Worm (Caenorhabditis elegans) whole organism, L1 larva: ENCODE data around the gene fbxc-31.

Source experiments
- Y116A8C.19 ChIP-seq: sonication (generic microtip); optimal IDR thresholded peaks from 2 replicates; lab custom pipeline; 2016; ENCODE audit warnings: missing compliant biosample characterization, missing genetic modification characterization, borderline replicate concordance
- alr-1 ChIP-seq: fragments of 200-800 bp; sonication (Bioruptor generic); optimal IDR thresholded peaks from 2 replicates; lab custom pipeline; 2018; ENCODE audit warnings: borderline replicate concordance, mild to moderate bottlenecking, missing genetic modification characterization, missing compliant biosample characterization
- ces-1 ChIP-seq: fragments of 150-350 bp; optimal IDR thresholded peaks from 2 replicates; lab custom pipeline; 2014; ENCODE audit warnings: missing biosample characterization, missing genetic modification reagents, missing genetic modification characterization
- fkh-10 ChIP-seq: sonication (generic microtip); optimal IDR thresholded peaks from 2 replicates; lab custom pipeline; 2017; ENCODE audit warnings: missing biosample characterization, missing genetic modification reagents, missing genetic modification characterization
- fkh-4 ChIP-seq: sonication (generic microtip); optimal IDR thresholded peaks from 2 replicates; lab custom pipeline; 2016; ENCODE audit warnings: missing compliant biosample characterization, missing genetic modification characterization, borderline replicate concordance
- lin-13 ChIP-seq: fragments of 150-350 bp; optimal IDR thresholded peaks from 2 replicates; lab custom pipeline; 2014; ENCODE audit warnings: missing biosample characterization, missing genetic modification reagents, missing genetic modification characterization
- lin-35 ChIP-seq, 2 experiments: fragments of 150-350 bp; optimal IDR thresholded peaks; 2 replicates each; lab custom pipeline; 2014; ENCODE audit warnings: missing biosample characterization in 2 of 2, missing genetic modification characterization in 2 of 2, missing genetic modification reagents in 2 of 2
- nhr-28 ChIP-seq: fragments of 150-350 bp; optimal IDR thresholded peaks from 2 replicates; lab custom pipeline; 2014; ENCODE audit warnings: missing biosample characterization, missing genetic modification characterization
- nhr-90 ChIP-seq: sonication (generic microtip); optimal IDR thresholded peaks from 2 replicates; lab custom pipeline; 2016; ENCODE audit warnings: mild to moderate bottlenecking, missing genetic modification characterization, missing compliant biosample characterization; ENCODE audit not compliant: poor library complexity
- pag-3 ChIP-seq: sonication (generic microtip); optimal IDR thresholded peaks from 2 replicates; lab custom pipeline; 2017; ENCODE audit warnings: missing genetic modification characterization, mild to moderate bottlenecking, missing compliant biosample characterization, antibody characterized with exemption, borderline replicate concordance; ENCODE audit not compliant: insufficient read depth
- pqm-1 ChIP-seq: sonication (generic microtip); optimal IDR thresholded peaks from 3 replicates; lab custom pipeline; 2017; ENCODE audit warnings: missing biosample characterization, missing genetic modification characterization
- snpc-4 ChIP-seq: fragments of 150-350 bp; optimal IDR thresholded peaks from 2 replicates; lab custom pipeline; 2014; ENCODE audit warnings: missing biosample characterization, missing genetic modification characterization
- unc-62 ChIP-seq: fragments of 150-350 bp; optimal IDR thresholded peaks from 2 replicates; lab custom pipeline; 2014; ENCODE audit warnings: missing biosample characterization, missing genetic modification reagents, missing genetic modification characterization

- TF ChIP-seq nhr-28 (no peak), snpc-4 (tag; lab: Kevin White, UChicago) (no peak), alr-1 (tag; lab: Kevin White, UChicago) (no peak), pag-3 (no peak), unc-62 (GFP tag; lab: Kevin White, UChicago) (no peak), lin-13 (GFP tag; lab: Kevin White, UChicago) (no peak), fkh-4 (no peak), pqm-1 (tag; lab: Kevin White, UChicago) (no peak), ces-1 (GFP tag; lab: Kevin White, UChicago) (no peak), Y116A8C.19 (no peak), nhr-90 (no peak), lin-35 (GFP tag; optimal IDR thresholded peaks at IDR 0.05; lab: Kevin White, UChicago) (no peak), fkh-10 (GFP tag; lab: Kevin White, UChicago) (no peak)
Observed at ce11 chrII:915780-916179, 4.0 kb downstream of the fbxc-31 start, which contains the start of gene fbxc-29.
